Worm (Caenorhabditis elegans) whole organism, young adult: ENCODE measurements around the gene nhr-205.

Experiments used
- C06A6.2 ChIP-seq: fragments of 200-800 bp; sonication (Bioruptor generic); conservative IDR thresholded peaks from 2 replicates; pipeline ENCODE4 v1.3.6; 2022; ENCODE audit warnings: missing genetic modification characterization, missing compliant biosample characterization
- C17E4.6 ChIP-seq: fragments of 200-800 bp; sonication (Bioruptor generic); IDR thresholded peaks from 2 replicates; pipeline ENCODE4 v1.3.6; 2022; ENCODE audit warnings: missing genetic modification reagents, missing genetic modification characterization, missing compliant biosample characterization
- F23B12.7 ChIP-seq: sonication (generic microtip); optimal IDR thresholded peaks from 2 replicates; lab custom pipeline; 2017; ENCODE audit warnings: missing genetic modification characterization, mild to moderate bottlenecking, missing compliant biosample characterization, antibody characterized with exemption, moderate library complexity; ENCODE audit not compliant: insufficient read depth
- F33H1.4 ChIP-seq: fragments of 200-800 bp; sonication (Bioruptor generic); IDR thresholded peaks from 2 replicates; pipeline ENCODE4 v1.3.6; 2022; ENCODE audit warnings: missing genetic modification reagents, missing genetic modification characterization, missing compliant biosample characterization
- F37B4.10 ChIP-seq: fragments of 200-800 bp; sonication (Bioruptor generic); IDR thresholded peaks from 2 replicates; pipeline ENCODE4 v1.3.6; 2022; ENCODE audit warnings: missing genetic modification characterization, missing compliant biosample characterization
- F57A8.1 ChIP-seq: fragments of 200-800 bp; sonication (Bioruptor generic); optimal IDR thresholded peaks from 2 replicates; lab custom pipeline; 2018; ENCODE audit warnings: mild to moderate bottlenecking, missing genetic modification characterization, moderate library complexity, missing compliant biosample characterization
- Y53F4B.3 ChIP-seq: fragments of 200-800 bp; sonication (Bioruptor generic); IDR thresholded peaks from 2 replicates; pipeline ENCODE4 v1.3.6; 2022; ENCODE audit warnings: missing genetic modification reagents, missing genetic modification characterization, missing compliant biosample characterization
- akir-1 ChIP-seq: fragments of 200-800 bp; sonication (Bioruptor generic); optimal IDR thresholded peaks from 2 replicates; lab custom pipeline; 2018; ENCODE audit warnings: mild to moderate bottlenecking, missing genetic modification characterization, moderate library complexity, missing compliant biosample characterization
- aptf-3 ChIP-seq: fragments of 200-800 bp; sonication (Bioruptor generic); IDR thresholded peaks from 2 replicates; pipeline ENCODE4 v1.3.6; 2022; ENCODE audit warnings: missing genetic modification characterization, missing compliant biosample characterization
- athp-1 ChIP-seq: sonication (generic microtip); optimal IDR thresholded peaks from 2 replicates; lab custom pipeline; 2017; ENCODE audit warnings: mild to moderate bottlenecking, missing genetic modification characterization, missing compliant biosample characterization
- attf-5 ChIP-seq: fragments of 200-800 bp; sonication (Bioruptor generic); optimal IDR thresholded peaks from 2 replicates; lab custom pipeline; 2018; ENCODE audit warnings: mild to moderate bottlenecking, missing genetic modification characterization, missing compliant biosample characterization
- attf-6 ChIP-seq: fragments of 200-800 bp; sonication (Bioruptor generic); IDR thresholded peaks from 2 replicates; pipeline ENCODE4 v1.3.6; 2022; ENCODE audit warnings: missing genetic modification reagents, missing genetic modification characterization, missing compliant biosample characterization
- ceh-27 ChIP-seq: fragments of 200-800 bp; sonication (Bioruptor generic); optimal IDR thresholded peaks from 2 replicates; lab custom pipeline; 2018; ENCODE audit warnings: mild to moderate bottlenecking, missing genetic modification characterization, moderate library complexity, missing compliant biosample characterization
- ceh-58 ChIP-seq: fragments of 200-800 bp; sonication (Bioruptor generic); IDR thresholded peaks from 2 replicates; pipeline ENCODE4 v1.3.6; 2022; ENCODE audit warnings: missing genetic modification characterization, missing compliant biosample characterization
- ceh-91 ChIP-seq: fragments of 200-800 bp; sonication (Bioruptor generic); IDR thresholded peaks from 2 replicates; pipeline ENCODE4 v1.3.6; 2022; ENCODE audit warnings: missing genetic modification reagents, missing genetic modification characterization, missing compliant biosample characterization
- chd-7 ChIP-seq: sonication (generic microtip); optimal IDR thresholded peaks from 2 replicates; lab custom pipeline; 2016; ENCODE audit warnings: mild to moderate bottlenecking, missing genetic modification characterization, moderate library complexity, missing compliant biosample characterization
- die-1 ChIP-seq: sonication (generic microtip); optimal IDR thresholded peaks from 2 replicates; lab custom pipeline; 2016; ENCODE audit warnings: missing genotype, mild to moderate bottlenecking, missing genetic modification characterization, missing compliant biosample characterization
- dpl-1 ChIP-seq: fragments of 150-350 bp; optimal IDR thresholded peaks from 2 replicates; lab custom pipeline; 2014; ENCODE audit warnings: missing biosample characterization, missing genetic modification reagents, missing genetic modification characterization
- egl-18 ChIP-seq: fragments of 200-800 bp; sonication (Bioruptor generic); IDR thresholded peaks from 2 replicates; pipeline ENCODE4 v1.3.6; 2022; ENCODE audit warnings: missing genetic modification reagents, missing genetic modification characterization, missing compliant biosample characterization
- ekl-4 ChIP-seq: fragments of 200-800 bp; sonication (Bioruptor generic); IDR thresholded peaks from 2 replicates; pipeline ENCODE4 v1.3.6; 2022; ENCODE audit warnings: missing genetic modification reagents, missing genetic modification characterization, missing compliant biosample characterization
- ets-4 ChIP-seq: fragments of 200-800 bp; sonication (Bioruptor generic); optimal IDR thresholded peaks from 2 replicates; lab custom pipeline; 2018; ENCODE audit warnings: mild to moderate bottlenecking, missing genetic modification characterization, missing compliant biosample characterization
- gei-17 ChIP-seq: fragments of 200-800 bp; sonication (Bioruptor generic); optimal IDR thresholded peaks from 2 replicates; lab custom pipeline; 2018; ENCODE audit warnings: mild to moderate bottlenecking, missing genetic modification characterization, missing compliant biosample characterization
- hmg-20 ChIP-seq: fragments of 200-800 bp; sonication (Bioruptor generic); IDR thresholded peaks from 2 replicates; pipeline ENCODE4 v1.3.6; 2022; ENCODE audit warnings: missing genetic modification reagents, missing genetic modification characterization, missing compliant biosample characterization
- hrde-1 ChIP-seq: sonication (generic microtip); optimal IDR thresholded peaks from 2 replicates; lab custom pipeline; 2016; ENCODE audit warnings: missing genetic modification characterization, mild to moderate bottlenecking, missing compliant biosample characterization, moderate library complexity, missing genotype, missing genetic modification reagents, borderline replicate concordance
- lag-1 ChIP-seq: fragments of 200-800 bp; sonication (Bioruptor generic); IDR thresholded peaks from 2 replicates; pipeline ENCODE4 v1.3.6; 2022; ENCODE audit warnings: missing genetic modification reagents, missing genetic modification characterization, missing compliant biosample characterization
- lin-40 ChIP-seq: sonication (generic microtip); optimal IDR thresholded peaks from 2 replicates; lab custom pipeline; 2016; ENCODE audit warnings: missing genetic modification characterization, mild to moderate bottlenecking, missing compliant biosample characterization, missing genotype, missing genetic modification reagents
- lin-54 ChIP-seq: fragments of 200-800 bp; sonication (Bioruptor generic); optimal IDR thresholded peaks from 2 replicates; lab custom pipeline; 2018; ENCODE audit warnings: mild to moderate bottlenecking, missing genetic modification characterization, missing compliant biosample characterization
- mel-28 ChIP-seq: sonication (generic microtip); optimal IDR thresholded peaks from 2 replicates; lab custom pipeline; 2016; ENCODE audit warnings: borderline replicate concordance, mild to moderate bottlenecking, missing genetic modification characterization, missing compliant biosample characterization
- mes-4 ChIP-seq: sonication (generic microtip); optimal IDR thresholded peaks from 2 replicates; lab custom pipeline; 2016; ENCODE audit warnings: missing genotype, missing genetic modification characterization, missing compliant biosample characterization
- nhr-179 ChIP-seq: sonication (generic microtip); optimal IDR thresholded peaks from 2 replicates; lab custom pipeline; 2016; ENCODE audit warnings: mild to moderate bottlenecking, missing genetic modification characterization, missing compliant biosample characterization
- nhr-80 ChIP-seq: sonication (generic microtip); optimal IDR thresholded peaks from 2 replicates; lab custom pipeline; 2016; ENCODE audit warnings: missing genetic modification characterization, missing compliant biosample characterization
- pbrm-1 ChIP-seq: fragments of 200-800 bp; sonication (Bioruptor generic); IDR thresholded peaks from 2 replicates; pipeline ENCODE4 v1.3.6; 2022; ENCODE audit warnings: missing genetic modification reagents, missing genetic modification characterization, missing compliant biosample characterization
- snpc-3.4 ChIP-seq: sonication (generic microtip); optimal IDR thresholded peaks from 2 replicates; lab custom pipeline; 2017; ENCODE audit warnings: missing genetic modification characterization, mild to moderate bottlenecking, missing compliant biosample characterization, antibody characterized with exemption, moderate library complexity, missing genotype, missing genetic modification reagents
- somi-1 ChIP-seq: fragments of 200-800 bp; sonication (Bioruptor generic); optimal IDR thresholded peaks from 2 replicates; lab custom pipeline; 2018; ENCODE audit warnings: mild to moderate bottlenecking, missing genetic modification characterization, missing compliant biosample characterization
- tbp1 ChIP-seq: fragments of 200-800 bp; sonication (Bioruptor generic); optimal IDR thresholded peaks from 2 replicates; lab custom pipeline; 2018; ENCODE audit warnings: mild to moderate bottlenecking, missing genetic modification characterization, missing compliant biosample characterization
- tbx-9 ChIP-seq: sonication (generic microtip); optimal IDR thresholded peaks from 2 replicates; lab custom pipeline; 2016; ENCODE audit warnings: borderline replicate concordance, missing genetic modification characterization, inconsistent platforms, missing compliant biosample characterization
- unc-130 ChIP-seq: sonication (generic microtip); optimal IDR thresholded peaks from 2 replicates; lab custom pipeline; 2016; ENCODE audit warnings: missing genetic modification reagents, missing genetic modification characterization, missing compliant biosample characterization
- ztf-18 ChIP-seq: sonication (generic microtip); optimal IDR thresholded peaks from 2 replicates; lab custom pipeline; 2016; ENCODE audit warnings: missing genotype, mild to moderate bottlenecking, missing genetic modification characterization, missing compliant biosample characterization
- ztf-3 ChIP-seq: fragments of 200-800 bp; sonication (Bioruptor generic); optimal IDR thresholded peaks from 2 replicates; lab custom pipeline; 2018; ENCODE audit warnings: mild to moderate bottlenecking, missing genetic modification characterization, missing compliant biosample characterization

Gene nhr-205

ce11 chrV:10081636-10082035, at the start of gene nhr-205:
Gene nhr-205, minus strand, starts transcription at chrV:10081776.
- no peak for TF ChIP-seq F37B4.10 (GFP tag; lab: Robert Waterston, UW)
- TF ChIP-seq lin-54, result no peak
- no peak for TF ChIP-seq C06A6.2
- TF ChIP-seq chd-7 (tag; lab: Kevin White, UChicago), result no peak
- no peak for TF ChIP-seq ztf-3 (GFP tag; lab: Kevin White, UChicago)
- TF ChIP-seq dpl-1 (GFP tag; lab: Kevin White, UChicago), result no peak
- TF ChIP-seq nhr-179, result no peak
- no peak for TF ChIP-seq F23B12.7 (tag; lab: Kevin White, UChicago)
- TF ChIP-seq C17E4.6, result no peak
- no peak for TF ChIP-seq ceh-58
- TF ChIP-seq die-1 (tag; lab: Kevin White, UChicago), result no peak
- no peak for TF ChIP-seq ceh-27 (GFP tag; lab: Kevin White, UChicago)
- no peak for TF ChIP-seq hrde-1
- no peak for TF ChIP-seq attf-5 (GFP tag; lab: Kevin White, UChicago)
- TF ChIP-seq lag-1 (GFP tag; lab: Robert Waterston, UW), result no peak
- no peak for TF ChIP-seq somi-1

ce11 chrV:10130195-10130594, 48.6 kb upstream of the nhr-205 start, which contains the start of gene aos-1:
Gene aos-1, minus strand, starts transcription at chrV:10130295.
- TF ChIP-seq ets-4 (GFP tag; lab: Kevin White, UChicago), result no peak
- TF ChIP-seq athp-1 (tag; lab: Kevin White, UChicago), result no peak
- TF ChIP-seq hmg-20, result no peak
- no peak for TF ChIP-seq pbrm-1 (GFP tag; lab: Robert Waterston, UW)
- no peak for TF ChIP-seq Y53F4B.3 (GFP tag; lab: Robert Waterston, UW)
- TF ChIP-seq unc-130 (GFP tag; lab: Kevin White, UChicago), result no peak
- no peak for TF ChIP-seq mel-28
- no peak for TF ChIP-seq lin-40
- TF ChIP-seq F57A8.1, result no peak
- TF ChIP-seq mes-4 (tag; lab: Kevin White, UChicago), result no peak
- no peak for TF ChIP-seq ekl-4
- TF ChIP-seq attf-6, result no peak
- no peak for TF ChIP-seq ceh-91 (GFP tag; lab: Robert Waterston, UW)
- no peak for TF ChIP-seq akir-1 (GFP tag; lab: Kevin White, UChicago)
- no peak for TF ChIP-seq aptf-3
- no peak for TF ChIP-seq gei-17 (GFP tag; lab: Kevin White, UChicago)
- TF ChIP-seq, all 124 proteins: peak for 0

ce11 chrV:10124799-10125548, 43.4 kb upstream of the nhr-205 start, which contains the start of gene C08B6.10:
Gene C08B6.10, plus strand, starts transcription at chrV:10125498.
- TF ChIP-seq snpc-3.4 (tag; lab: Kevin White, UChicago), result no peak
- TF ChIP-seq lag-1 (GFP tag; lab: Robert Waterston, UW), result no peak
- TF ChIP-seq egl-18 (GFP tag; lab: Robert Waterston, UW), result no peak
- no peak for TF ChIP-seq ztf-18 (tag; lab: Kevin White, UChicago)
- no peak for TF ChIP-seq gei-17 (GFP tag; lab: Kevin White, UChicago)
- TF ChIP-seq nhr-80 (tag; lab: Kevin White, UChicago), result no peak
- TF ChIP-seq F33H1.4 (GFP tag; lab: Robert Waterston, UW), result no peak
- TF ChIP-seq tbp1 (GFP tag; lab: Kevin White, UChicago), result no peak
- TF ChIP-seq tbx-9, result no peak
